Worm (Caenorhabditis elegans) whole organism, L4/young adult: ENCODE data around the gene mai-1.

Experiments used
- W03F9.2 ChIP-seq: fragments of 150-350 bp; optimal IDR thresholded peaks from 2 replicates; lab custom pipeline; 2014; ENCODE audit warnings: missing biosample characterization, missing genetic modification characterization
- dao-5 ChIP-seq: sonication (generic microtip); optimal IDR thresholded peaks from 2 replicates; lab custom pipeline; 2016; ENCODE audit warnings: missing genotype, missing genetic modification characterization, moderate library complexity, missing compliant biosample characterization
- him-1 ChIP-seq: sonication (generic microtip); optimal IDR thresholded peaks from 2 replicates; lab custom pipeline; 2016; ENCODE audit warnings: missing genotype, missing genetic modification reagents, missing genetic modification characterization, missing compliant biosample characterization

ce11 chrX:3102165-3102564 lies 14.2 kb downstream of the mai-1 start, which contains the start of gene ztf-13:
- no peak for TF ChIP-seq W03F9.2
- no peak for TF ChIP-seq him-1 (tag; lab: Kevin White, UChicago)
- no peak for TF ChIP-seq dao-5
